Fruit fly (Drosophila melanogaster): ENCODE measurements around the gene dls.

- no peak for TF ChIP-seq psq (optimal IDR thresholded peaks at IDR 0.05)
- TF ChIP-seq pan (optimal IDR thresholded peaks at IDR 0.05), result no peak
- no peak for TF ChIP-seq CG8478 (optimal IDR thresholded peaks at IDR 0.05)
These were observed 32.8 kb downstream of the dls start for dm6 chr3L:16233850-16234494.
